In genomic region chrX:14765024-14765423, dm6 we compare ENCODE assay signal across 2 fruit fly cellular contexts.
TF ChIP-seq lines count a peak whose summit lies in the region.

No protein-coding gene starts in this region.

- TF ChIP-seq CTCF in whole organism, embryonic (GFP tag; optimal IDR thresholded peaks at IDR 0.05; lab: Kevin White, UChicago), result no peak

TF ChIP-seq in whole organism, embryonic, 481 proteins besides CTCF, POLR2A, EP300 and RAD21:
- TF ChIP-seq Kr (GFP tag; optimal IDR thresholded peaks at IDR 0.05; lab: Kevin White, UChicago) (no peak), CG1233 (GFP tag; optimal IDR thresholded peaks at IDR 0.05; lab: Kevin White, UChicago) (no peak), CG10431 (GFP tag; optimal IDR thresholded peaks at IDR 0.05; lab: Kevin White, UChicago) (no peak), slbo (GFP tag; IDR thresholded peaks at IDR 0.05; lab: Robert Waterston, UW) (no peak), crp (GFP tag; optimal IDR thresholded peaks at IDR 0.05; lab: Kevin White, UChicago) (no peak), CG15696 (tag; optimal IDR thresholded peaks at IDR 0.05; lab: Kevin White, UChicago) (no peak), Awh (GFP tag; IDR thresholded peaks at IDR 0.05; lab: Robert Waterston, UW) (0 out of 2 replicates have a peak, but pooled peaks have one; percentile 18), cg (GFP tag; optimal IDR thresholded peaks at IDR 0.05; lab: Kevin White, UChicago) (peak; percentile 53), ash1 (GFP tag; optimal IDR thresholded peaks at IDR 0.05; lab: Kevin White, UChicago) (no peak), gfzf (GFP tag; optimal IDR thresholded peaks at IDR 0.05; lab: Kevin White, UChicago) (no peak), eyg (GFP tag; optimal IDR thresholded peaks at IDR 0.05; lab: Kevin White, UChicago) (no peak), CG6813 (GFP tag; optimal IDR thresholded peaks at IDR 0.05; lab: Kevin White, UChicago) (no peak), Med (GFP tag; lab: Kevin White, UChicago) (peak; percentile 29), Sox102F (GFP tag; optimal IDR thresholded peaks at IDR 0.05; lab: Kevin White, UChicago) (no peak), CG8359 (GFP tag; optimal IDR thresholded peaks at IDR 0.05; lab: Kevin White, UChicago; ENCODE audit: borderline replicate concordance) (no peak), unpg (GFP tag; optimal IDR thresholded peaks at IDR 0.05; lab: Kevin White, UChicago) (no peak), mld (GFP tag; IDR thresholded peaks at IDR 0.05; lab: Robert Waterston, UW; ENCODE audit: partially characterized antibody) (no peak), fd102C (GFP tag; optimal IDR thresholded peaks at IDR 0.05; lab: Kevin White, UChicago) (no peak), Ssrp (tag; optimal IDR thresholded peaks at IDR 0.05; lab: Kevin White, UChicago) (no peak), abd-A (tag; optimal IDR thresholded peaks at IDR 0.05; lab: Kevin White, UChicago) (no peak), vvl (GFP tag; IDR thresholded peaks at IDR 0.05; lab: Robert Waterston, UW) (peak; percentile 47; the same call in 1 of the 2 replicates)

TF ChIP-seq in whole organism, wandering third instar larva, 38 proteins besides CTCF, POLR2A, EP300 and RAD21:
- peak; percentile 75 for TF ChIP-seq Dfd (GFP tag; optimal IDR thresholded peaks at IDR 0.05; lab: Kevin White, UChicago)
- TF ChIP-seq Jra (GFP tag; optimal IDR thresholded peaks at IDR 0.05; lab: Kevin White, UChicago), result no peak
- no peak for TF ChIP-seq Hr78 (GFP tag; optimal IDR thresholded peaks at IDR 0.05; lab: Kevin White, UChicago)
- no peak for TF ChIP-seq rgr (GFP tag; optimal IDR thresholded peaks at IDR 0.05; lab: Kevin White, UChicago)
- TF ChIP-seq Rel (GFP tag; optimal IDR thresholded peaks at IDR 0.05; lab: Kevin White, UChicago), result no peak
- no peak for TF ChIP-seq Rel (tag; optimal IDR thresholded peaks at IDR 0.05; lab: Kevin White, UChicago)

Comparison
In these comparisons a context has a peak if more than half of its experiments do, and no peak if none do; other contexts are left out.
1. Of the 10 proteins assayed by ChIP-seq in both whole organism, embryonic and whole organism, wandering third instar larva: peak only in whole organism, embryonic: none; only in whole organism, wandering third instar larva: Dfd; in both: none; in neither: 9.